Worm (Caenorhabditis elegans) whole organism, midembryonic: ENCODE measurements around the gene W04H10.5.

Experiments
- T22C8.4 ChIP-seq: fragments of 200-800 bp; sonication (Bioruptor generic); IDR thresholded peaks from 2 replicates; pipeline ENCODE4 v1.3.6; 2022; ENCODE audit warnings: missing genetic modification characterization, missing compliant biosample characterization
- cog-1 ChIP-seq: sonication (generic microtip); optimal IDR thresholded peaks from 2 replicates; lab custom pipeline; 2016; ENCODE audit warnings: missing genetic modification characterization, missing compliant biosample characterization
- flt-1 ChIP-seq: fragments of 200-800 bp; sonication (Bioruptor generic); IDR thresholded peaks from 2 replicates; pipeline ENCODE4 v1.3.6; 2022; ENCODE audit warnings: missing genetic modification characterization, missing compliant biosample characterization
- klf-2 ChIP-seq: fragments of 200-800 bp; sonication (Bioruptor generic); conservative IDR thresholded peaks from 2 replicates; pipeline ENCODE4 v1.3.6; 2022; ENCODE audit warnings: missing genetic modification reagents, missing genetic modification characterization, missing compliant biosample characterization
- med-1 ChIP-seq: sonication (generic microtip); optimal IDR thresholded peaks from 2 replicates; lab custom pipeline; 2017; ENCODE audit warnings: missing genetic modification characterization, mild to moderate bottlenecking, missing compliant biosample characterization, antibody characterized with exemption, missing genetic modification reagents; ENCODE audit not compliant: insufficient read depth
- ztf-23 ChIP-seq: fragments of 200-800 bp; sonication (Bioruptor generic); IDR thresholded peaks from 2 replicates; pipeline ENCODE4 v1.3.6; 2022; ENCODE audit warnings: missing genetic modification reagents, missing genetic modification characterization, missing compliant biosample characterization

ce11 chrII:574064-574463, 32.1 kb upstream of the W04H10.5 start:
- no peak for TF ChIP-seq cog-1
- TF ChIP-seq klf-2, result no peak
- TF ChIP-seq ztf-23 (GFP tag; lab: Robert Waterston, UW), result no peak
- TF ChIP-seq T22C8.4 (GFP tag; lab: Robert Waterston, UW), result no peak
- TF ChIP-seq med-1, result no peak
- TF ChIP-seq flt-1 (GFP tag; lab: Robert Waterston, UW), result no peak
